Worm (Caenorhabditis elegans): Measurements from ENCODE around the gene lido-12.

- no peak for TF ChIP-seq him-1 (tag; optimal IDR thresholded peaks at IDR 0.05)
- no peak for TF ChIP-seq W03F9.2 (tag; optimal IDR thresholded peaks at IDR 0.05)
- TF ChIP-seq dao-5 (tag; optimal IDR thresholded peaks at IDR 0.05) = no peak
Observed at ce11 chrII:2992300-2992699, 13.3 kb upstream of the lido-12 start.
